Worm (Caenorhabditis elegans) whole organism, midembryonic: ENCODE data around the gene Y53F4B.9.

Experiments
- med-1 ChIP-seq: sonication (generic microtip); optimal IDR thresholded peaks from 2 replicates; lab custom pipeline; 2017; ENCODE audit warnings: missing genetic modification characterization, mild to moderate bottlenecking, missing compliant biosample characterization, antibody characterized with exemption, missing genetic modification reagents; ENCODE audit not compliant: insufficient read depth
- ref-1 ChIP-seq: fragments of 200-800 bp; sonication (Bioruptor generic); conservative IDR thresholded peaks from 2 replicates; pipeline ENCODE4 v1.3.6; 2022; ENCODE audit warnings: missing genetic modification reagents, missing genetic modification characterization, missing compliant biosample characterization

- TF ChIP-seq med-1: no peak
- TF ChIP-seq ref-1 (GFP tag; lab: Robert Waterston, UW): no peak
These were observed 46.2 kb downstream of the Y53F4B.9 start, which contains the start of gene elo-9 for ce11 chrII:14964008-14964407.
